Worm (Caenorhabditis elegans) whole organism, L4 larva: ENCODE measurements around the gene B0001.4.

Experiments
- ZK546.5 ChIP-seq, 2 experiments: sonication (generic microtip); optimal IDR thresholded peaks; 2 replicates each; lab custom pipeline; 2017; ENCODE audit warnings: missing biosample characterization in 2 of 2, missing genetic modification characterization in 2 of 2
- aly-2 ChIP-seq: sonication (generic microtip); optimal IDR thresholded peaks from 2 replicates; lab custom pipeline; 2018; ENCODE audit warnings: missing biosample characterization, missing genetic modification characterization
- dpl-1 ChIP-seq: fragments of 150-350 bp; optimal IDR thresholded peaks from 2 replicates; lab custom pipeline; 2014; ENCODE audit warnings: missing biosample characterization, missing genetic modification reagents, missing genetic modification characterization
- nhr-11 ChIP-seq: fragments of 150-350 bp; optimal IDR thresholded peaks from 2 replicates; lab custom pipeline; 2014; ENCODE audit warnings: missing biosample characterization, missing genetic modification characterization
- nhr-237 ChIP-seq: sonication (generic microtip); optimal IDR thresholded peaks from 2 replicates; lab custom pipeline; 2017; ENCODE audit warnings: missing biosample characterization, missing genetic modification characterization
- unc-39 ChIP-seq: sonication (generic microtip); optimal IDR thresholded peaks from 2 replicates; lab custom pipeline; 2017; ENCODE audit warnings: missing biosample characterization, missing genetic modification characterization

- TF ChIP-seq nhr-237 (no peak), aly-2 (tag; lab: Kevin White, UChicago) (no peak), unc-39 (tag; lab: Kevin White, UChicago) (no peak), dpl-1 (no peak), nhr-11 (tag; lab: Kevin White, UChicago) (no peak), ZK546.5 (tag; optimal IDR thresholded peaks at IDR 0.05; lab: Kevin White, UChicago) (no peak)
Observed at ce11 chrIV:12143231-12143630, 5.2 kb upstream of the B0001.4 start, which contains the start of gene B0001.5.
